Fruit fly (Drosophila melanogaster): Measurements from ENCODE around the gene mtTFB1.
A peak's percentile ranks its signal among the peaks of the same experiment; 100 is the strongest.

Gene mtTFB1

dm6 chr3L:11683819-11684521, 24.8 kb upstream of the mtTFB1 start, which contains the start of gene Sugb (continued):
- TF ChIP-seq CG17361 (GFP tag; IDR thresholded peaks at IDR 0.05): peak; percentile 48; the same call in 2 of the 3 replicates
- TF ChIP-seq CG1024 (GFP tag; IDR thresholded peaks at IDR 0.05): no peak
- peak; percentile 8 for TF ChIP-seq CG12769 (tag; optimal IDR thresholded peaks at IDR 0.05)
- TF ChIP-seq CG11695 (GFP tag; IDR thresholded peaks at IDR 0.05): peak; percentile 41; the same call in 1 of the 3 replicates
- peak; percentile 58 to 73 for TF ChIP-seq dpn (GFP tag; optimal IDR thresholded peaks at IDR 0.05)
- TF ChIP-seq danr (GFP tag; IDR thresholded peaks at IDR 0.05): no peak
- no peak for TF ChIP-seq CG4854 (GFP tag; optimal IDR thresholded peaks at IDR 0.05)
- peak; percentile 48 for TF ChIP-seq Hey (tag; optimal IDR thresholded peaks at IDR 0.05)
- TF ChIP-seq prd (optimal IDR thresholded peaks at IDR 0.05): no peak
- peak; percentile 70 for TF ChIP-seq prd (GFP tag; IDR thresholded peaks at IDR 0.05)
- peak; percentile 37 for TF ChIP-seq Hand (GFP tag; optimal IDR thresholded peaks at IDR 0.05)
- peak; percentile 15 for TF ChIP-seq CG4424 (GFP tag; optimal IDR thresholded peaks at IDR 0.05)
- no peak for TF ChIP-seq CG12104 (GFP tag; optimal IDR thresholded peaks at IDR 0.05)
- TF ChIP-seq H2.0 (GFP tag; IDR thresholded peaks at IDR 0.05): peak; percentile 21; the same call in 1 of the 2 replicates
- peak; percentile 77 for TF ChIP-seq gem (tag; optimal IDR thresholded peaks at IDR 0.05)
- no peak for TF ChIP-seq chm (GFP tag; IDR thresholded peaks at IDR 0.05)
- TF ChIP-seq CG8359 (GFP tag; optimal IDR thresholded peaks at IDR 0.05; ENCODE audit: borderline replicate concordance): no peak
- TF ChIP-seq CG10565 (GFP tag; optimal IDR thresholded peaks at IDR 0.05): no peak
- peak; percentile 74; the same call in 2 of the 4 replicates for TF ChIP-seq Gug (GFP tag; IDR thresholded peaks at IDR 0.05)
- TF ChIP-seq sima (GFP tag; optimal IDR thresholded peaks at IDR 0.05): no peak
- TF ChIP-seq MTF-1 (GFP tag; optimal IDR thresholded peaks at IDR 0.05; ENCODE audit: borderline replicate concordance): no peak
- TF ChIP-seq Doc3 (GFP tag; IDR thresholded peaks at IDR 0.05; ENCODE audit: partially characterized antibody): peak; percentile 71
- no peak for TF ChIP-seq p53 (GFP tag; optimal IDR thresholded peaks at IDR 0.05)
- no peak for TF ChIP-seq ttk (GFP tag; IDR thresholded peaks at IDR 0.05)
- TF ChIP-seq HHEX (GFP tag; optimal IDR thresholded peaks at IDR 0.05): peak; percentile 9
- TF ChIP-seq trh (GFP tag; optimal IDR thresholded peaks at IDR 0.05): no peak
- TF ChIP-seq vnd (GFP tag; IDR thresholded peaks at IDR 0.05; ENCODE audit: partially characterized antibody): no peak
- peak; percentile 55 for TF ChIP-seq CG9727 (GFP tag; optimal IDR thresholded peaks at IDR 0.05)
- peak; percentile 50; the same call in 1 of the 2 replicates for TF ChIP-seq CG14014 (GFP tag; IDR thresholded peaks at IDR 0.05)
- peak; percentile 64 for TF ChIP-seq CoRest (tag; optimal IDR thresholded peaks at IDR 0.05)
- peak; percentile 57 for TF ChIP-seq Nf-YB (GFP tag; optimal IDR thresholded peaks at IDR 0.05)
- TF ChIP-seq CG17359 (tag; optimal IDR thresholded peaks at IDR 0.05): peak; percentile 56
- peak; percentile 52 for TF ChIP-seq CG16813 (GFP tag; IDR thresholded peaks at IDR 0.05; ENCODE audit: partially characterized antibody)
- no peak for TF ChIP-seq ERR (GFP tag; optimal IDR thresholded peaks at IDR 0.05)
- peak; percentile 39 for TF ChIP-seq scrt (GFP tag; optimal IDR thresholded peaks at IDR 0.05)
- no peak for TF ChIP-seq CG9876 (GFP tag; optimal IDR thresholded peaks at IDR 0.05)
- TF ChIP-seq Drgx (GFP tag; IDR thresholded peaks at IDR 0.05): peak; percentile 75
- no peak for TF ChIP-seq CG14965 (GFP tag; optimal IDR thresholded peaks at IDR 0.05; ENCODE audit: borderline replicate concordance)
- peak; percentile 52; the same call in 1 of the 3 replicates for TF ChIP-seq H15 (GFP tag; IDR thresholded peaks at IDR 0.05)
- no peak for TF ChIP-seq oc (tag; optimal IDR thresholded peaks at IDR 0.05)
- no peak for TF ChIP-seq disco-r (GFP tag; optimal IDR thresholded peaks at IDR 0.05)
- peak; percentile 65 for TF ChIP-seq Fer3 (tag; optimal IDR thresholded peaks at IDR 0.05)
- TF ChIP-seq Hr78 (GFP tag; optimal IDR thresholded peaks at IDR 0.05): no peak
- TF ChIP-seq sisA (GFP tag; IDR thresholded peaks at IDR 0.05): no peak; the same call in 1 of the 2 replicates
- no peak for TF ChIP-seq CG1832 (GFP tag; optimal IDR thresholded peaks at IDR 0.05)
- TF ChIP-seq stc (GFP tag; IDR thresholded peaks at IDR 0.05): no peak; the same call in 1 of the 2 replicates
- peak; percentile 33 for TF ChIP-seq CG10654 (GFP tag; optimal IDR thresholded peaks at IDR 0.05)
- no peak for TF ChIP-seq CG2199 (GFP tag; IDR thresholded peaks at IDR 0.05)
- peak; percentile 16 for TF ChIP-seq CG12942 (GFP tag; optimal IDR thresholded peaks at IDR 0.05)

All from whole organism, embryonic.